Worm (Caenorhabditis elegans): ENCODE data around the gene F28F9.3.

- TF ChIP-seq unc-130 (GFP tag; optimal IDR thresholded peaks at IDR 0.05) (no peak), F10E7.11 (tag; optimal IDR thresholded peaks at IDR 0.05) (no peak), nhr-120 (GFP tag; IDR thresholded peaks at IDR 0.05) (no peak), ets-4 (GFP tag; optimal IDR thresholded peaks at IDR 0.05) (no peak)
These were observed 38.3 kb downstream of the F28F9.3 start, which contains the start of gene aat-8 for ce11 chrIV:3864944-3865343.
